Worm (Caenorhabditis elegans): Measurements from ENCODE around the gene T04G9.7.

The T04G9.7 gene

ce11 chrX:806515-806914 is 35.9 kb downstream of the T04G9.7 start:
- TF ChIP-seq lin-32 (GFP tag; optimal IDR thresholded peaks at IDR 0.05) = peak; percentile 14
- peak; percentile 92 for TF ChIP-seq sptf-1 (tag; optimal IDR thresholded peaks at IDR 0.05)
- TF ChIP-seq snpc-4 (tag; optimal IDR thresholded peaks at IDR 0.05) = no peak
- peak; percentile 59 for TF ChIP-seq tbx-8 (GFP tag; optimal IDR thresholded peaks at IDR 0.05)
- peak; percentile 84 for TF ChIP-seq ztf-11 (tag; optimal IDR thresholded peaks at IDR 0.05)
- no peak for TF ChIP-seq zip-8 (tag; optimal IDR thresholded peaks at IDR 0.05)
- TF ChIP-seq lin-13 (tag; optimal IDR thresholded peaks at IDR 0.05) = peak; percentile 84
- TF ChIP-seq ceh-43 (GFP tag; optimal IDR thresholded peaks at IDR 0.05) = peak; percentile 74
- TF ChIP-seq ham-2 (GFP tag; optimal IDR thresholded peaks at IDR 0.05) = peak; percentile 38
- TF ChIP-seq pha-4 (tag; optimal IDR thresholded peaks at IDR 0.05) = peak; percentile 98
- TF ChIP-seq sem-2 (GFP tag; optimal IDR thresholded peaks at IDR 0.05) = no peak
- TF ChIP-seq ceh-39 (tag; optimal IDR thresholded peaks at IDR 0.05) = peak; percentile 98
- peak; percentile 99 for TF ChIP-seq nhr-237 (tag; optimal IDR thresholded peaks at IDR 0.05)
- peak; percentile 16 for TF ChIP-seq blmp-1 (tag; optimal IDR thresholded peaks at IDR 0.05)
- TF ChIP-seq mls-2 (tag; optimal IDR thresholded peaks at IDR 0.05) = peak; percentile 83
- TF ChIP-seq nhr-76 (tag; optimal IDR thresholded peaks at IDR 0.05) = no peak
- no peak for TF ChIP-seq elt-1 (tag; optimal IDR thresholded peaks at IDR 0.05; ENCODE audit: borderline replicate concordance, insufficient read depth)
- peak; percentile 78 for TF ChIP-seq unc-120 (tag; optimal IDR thresholded peaks at IDR 0.05; ENCODE audit: poor library complexity, severe bottlenecking)
- peak; percentile 43 for TF ChIP-seq ceh-83 (GFP tag; optimal IDR thresholded peaks at IDR 0.05)
- peak; percentile 69 for TF ChIP-seq unc-62 (GFP tag; optimal IDR thresholded peaks at IDR 0.05)
- TF ChIP-seq mab-5 (tag; optimal IDR thresholded peaks at IDR 0.05) = peak; percentile 92
- TF ChIP-seq cnd-1 (tag; optimal IDR thresholded peaks at IDR 0.05) = peak; percentile 86
- TF ChIP-seq lsy-2 (tag; optimal IDR thresholded peaks at IDR 0.05) = peak; percentile 89
- TF ChIP-seq nhr-2 (tag; optimal IDR thresholded peaks at IDR 0.05) = peak; percentile 38
- peak; percentile 94 for TF ChIP-seq elt-3 (tag; optimal IDR thresholded peaks at IDR 0.05)
- TF ChIP-seq mep-1 (tag; optimal IDR thresholded peaks at IDR 0.05) = peak; percentile 96
- peak; percentile 51 for TF ChIP-seq bed-3 (GFP tag; optimal IDR thresholded peaks at IDR 0.05)
- peak; percentile 92 for TF ChIP-seq unc-39 (tag; optimal IDR thresholded peaks at IDR 0.05)
- TF ChIP-seq flh-1 (GFP tag; optimal IDR thresholded peaks at IDR 0.05) = no peak
- TF ChIP-seq nhr-12 (tag; optimal IDR thresholded peaks at IDR 0.05) = peak; percentile 74
- peak; percentile 66 for TF ChIP-seq nhr-28 (tag; optimal IDR thresholded peaks at IDR 0.05)
- TF ChIP-seq ces-1 (GFP tag; optimal IDR thresholded peaks at IDR 0.05) = peak; percentile 96
- TF ChIP-seq drap-1 (GFP tag; optimal IDR thresholded peaks at IDR 0.05) = peak; percentile 93
- TF ChIP-seq M03D4.4 (tag; optimal IDR thresholded peaks at IDR 0.05) = peak; percentile 78
- peak; percentile 84 for TF ChIP-seq hlh-1 (tag; optimal IDR thresholded peaks at IDR 0.05)

DNA sequence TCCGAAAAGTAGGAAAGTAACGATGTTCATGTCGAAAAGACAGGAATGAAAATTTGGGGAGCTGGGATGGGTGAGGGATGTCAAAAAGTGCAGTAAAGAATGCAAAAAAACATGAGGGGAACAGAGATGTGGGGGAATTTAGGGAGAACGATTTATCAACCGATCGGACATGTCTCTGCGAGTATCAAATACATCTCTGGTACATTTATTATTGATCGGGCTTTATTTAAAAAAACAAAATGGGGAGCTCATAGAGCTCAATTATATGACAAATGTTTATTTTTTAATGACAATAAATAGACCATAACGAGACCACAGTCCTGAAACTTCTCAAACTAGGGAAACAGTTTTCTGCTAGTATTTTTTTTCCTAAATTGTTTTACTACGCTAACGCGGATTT is 40.1 kb downstream of the T04G9.7 start, which contains the start of gene F25E2.2:
F25E2.2 (minus strand) TSS at position 101 of the 400 bp plus-strand sequence.
- TF ChIP-seq elt-3 (tag; optimal IDR thresholded peaks at IDR 0.05) (no peak), mab-5 (tag; optimal IDR thresholded peaks at IDR 0.05) (no peak), tbx-8 (GFP tag; optimal IDR thresholded peaks at IDR 0.05) (no peak), pha-4 (tag; optimal IDR thresholded peaks at IDR 0.05) (no peak), lin-13 (tag; optimal IDR thresholded peaks at IDR 0.05) (no peak), mls-2 (tag; optimal IDR thresholded peaks at IDR 0.05) (no peak), nhr-12 (tag; optimal IDR thresholded peaks at IDR 0.05) (no peak), bed-3 (GFP tag; optimal IDR thresholded peaks at IDR 0.05) (no peak), unc-62 (GFP tag; optimal IDR thresholded peaks at IDR 0.05) (no peak), lsy-2 (tag; optimal IDR thresholded peaks at IDR 0.05) (no peak)

ce11 chrX:812264-812663 is 41.6 kb downstream of the T04G9.7 start:
- no peak for TF ChIP-seq unc-62 (GFP tag; optimal IDR thresholded peaks at IDR 0.05)
- TF ChIP-seq unc-120 (tag; optimal IDR thresholded peaks at IDR 0.05; ENCODE audit: poor library complexity, severe bottlenecking) = peak; percentile 40
- peak; percentile 93 for TF ChIP-seq hlh-1 (tag; optimal IDR thresholded peaks at IDR 0.05)

DNA sequence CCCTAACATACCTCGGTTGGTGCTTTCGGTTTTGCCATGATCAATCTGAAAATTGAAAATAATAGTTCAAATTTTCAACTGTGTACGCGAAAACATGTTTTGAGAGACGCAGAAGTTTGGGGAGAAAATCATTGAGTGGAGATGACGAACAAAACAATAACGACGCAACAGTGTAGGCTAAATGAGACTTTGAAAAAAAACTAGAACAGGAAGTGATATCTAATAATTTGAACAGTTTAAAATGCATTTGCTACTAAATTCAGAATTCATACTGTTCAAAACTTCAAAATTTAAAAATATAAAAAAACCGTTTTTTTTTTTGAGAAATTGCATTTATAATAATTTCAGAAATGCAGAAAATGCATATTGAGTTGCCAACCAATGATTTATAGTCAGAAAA is 42.4 kb downstream of the T04G9.7 start, which contains the start of gene F25E2.3:
F25E2.3 (minus strand) TSS at position 101 of the 400 bp plus-strand sequence.
- TF ChIP-seq mep-1 (tag; optimal IDR thresholded peaks at IDR 0.05) = no peak
- TF ChIP-seq mls-2 (tag; optimal IDR thresholded peaks at IDR 0.05) = no peak
- no peak for TF ChIP-seq ceh-83 (GFP tag; optimal IDR thresholded peaks at IDR 0.05)
- no peak for TF ChIP-seq ceh-43 (GFP tag; optimal IDR thresholded peaks at IDR 0.05)
- TF ChIP-seq bed-3 (GFP tag; optimal IDR thresholded peaks at IDR 0.05) = no peak
- TF ChIP-seq pha-4 (tag; optimal IDR thresholded peaks at IDR 0.05) = no peak

Data from whole organism, mixed stage, embryonic.